Worm (Caenorhabditis elegans): ENCODE results near the gene F52D1.2.

The F52D1.2 gene

DNA sequence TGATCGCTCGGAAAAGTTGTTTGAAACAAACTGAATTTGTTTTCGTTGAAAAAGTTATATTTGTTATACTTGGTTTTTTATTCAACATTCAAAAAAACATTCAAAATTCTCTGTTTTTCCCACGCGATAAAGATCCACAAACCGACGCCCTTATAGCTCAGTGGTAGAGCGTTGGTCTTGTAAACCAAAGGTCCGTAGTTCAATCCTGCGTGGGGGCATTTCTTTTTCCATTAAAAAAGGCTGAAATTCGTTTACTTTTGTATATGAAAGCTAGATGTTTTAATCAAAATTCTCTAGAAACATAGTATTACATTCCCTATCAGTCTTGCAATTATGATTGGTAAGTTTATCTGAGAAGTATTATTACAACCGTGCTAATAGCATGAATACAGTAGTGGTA lies 37.7 kb upstream of the F52D1.2 start (continued):
- TF ChIP-seq aha-1 (tag) (peak; percentile 78), F26F4.8 (GFP tag; conservative IDR thresholded peaks at IDR 0.05) (peak; percentile 58; the same call in 1 of the 2 replicates), lim-7 (GFP tag; IDR thresholded peaks at IDR 0.05) (peak; percentile 86), R02D3.7 (tag; optimal IDR thresholded peaks at IDR 0.05) (no peak), madf-5 (GFP tag; IDR thresholded peaks at IDR 0.05) (0 out of 4 replicates have a peak, but pooled peaks of 1 of the 2 experiments have one; percentile 47), D1046.2 (GFP tag; IDR thresholded peaks at IDR 0.05) (peak; percentile 66; the same call in 1 of the 2 replicates), lin-1 (GFP tag; IDR thresholded peaks at IDR 0.05) (peak; percentile 57; the same call in 1 of the 2 replicates), lin-38 (GFP tag; IDR thresholded peaks at IDR 0.05) (peak; percentile 66), arid-1 (GFP tag; conservative IDR thresholded peaks at IDR 0.05) (peak; percentile 74), ctbp-1 (GFP tag; IDR thresholded peaks at IDR 0.05) (peak; percentile 53; the same call in 1 of the 2 replicates), daf-16 (GFP tag; optimal IDR thresholded peaks at IDR 0.05) (peak in 1 of 2 experiments; percentile 53), daf-16 (tag; optimal IDR thresholded peaks at IDR 0.05) (no peak), nhr-42 (GFP tag; IDR thresholded peaks at IDR 0.05) (no peak), snpc-1.2 (GFP tag; IDR thresholded peaks at IDR 0.05) (peak; percentile 86), fos-1 (tag; optimal IDR thresholded peaks at IDR 0.05) (no peak), ZK337.2 (GFP tag; IDR thresholded peaks at IDR 0.05) (peak; percentile 64; the same call in 1 of the 2 replicates), ceh-44 (GFP tag; IDR thresholded peaks at IDR 0.05) (peak; percentile 68; the same call in 1 of the 2 replicates)

DNA sequence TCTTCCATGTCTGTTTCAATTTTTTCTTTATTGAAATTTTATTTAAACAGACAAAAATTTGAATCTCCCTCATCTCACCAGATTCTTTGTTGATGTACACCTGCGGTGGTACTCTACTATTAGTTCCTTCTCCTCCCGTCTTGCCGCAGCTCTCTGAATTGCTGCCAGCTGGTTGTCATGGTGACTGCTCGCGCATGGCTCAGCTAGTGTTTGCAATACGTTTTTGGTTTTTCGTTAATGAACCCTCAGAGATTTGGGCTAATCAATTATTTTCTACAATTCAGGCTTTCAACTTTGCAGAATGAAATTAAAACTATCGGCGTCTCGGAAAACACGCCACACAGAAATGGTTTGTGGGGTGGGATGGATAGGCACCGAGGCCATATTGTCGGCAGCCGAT lies 31.1 kb upstream of the F52D1.2 start, which contains the start of gene che-2:
che-2 (plus strand) TSS at position 301 of the 400 bp plus-strand sequence.
- TF ChIP-seq dve-1 (tag; optimal IDR thresholded peaks at IDR 0.05; ENCODE audit: insufficient read depth) (no peak), lin-39 (tag; optimal IDR thresholded peaks at IDR 0.05) (no peak), lin-1 (GFP tag; IDR thresholded peaks at IDR 0.05) (no peak), Y48G9A.11 (GFP tag; IDR thresholded peaks at IDR 0.05) (no peak), egl-43 (GFP tag; IDR thresholded peaks at IDR 0.05) (no peak), nhr-76 (tag; optimal IDR thresholded peaks at IDR 0.05) (no peak), nhr-11 (tag; optimal IDR thresholded peaks at IDR 0.05) (no peak)

ce11 chrX:476261-476660 lies 26.2 kb upstream of the F52D1.2 start, which contains the start of gene F38G1.3:
F38G1.3 (plus strand) TSS chrX:476561.
- no peak for TF ChIP-seq madf-9 (GFP tag; conservative IDR thresholded peaks at IDR 0.05)
- no peak for TF ChIP-seq lir-3 (tag; optimal IDR thresholded peaks at IDR 0.05)
- no peak for TF ChIP-seq mxl-2 (GFP tag; conservative IDR thresholded peaks at IDR 0.05)
- TF ChIP-seq ceh-32 (tag; optimal IDR thresholded peaks at IDR 0.05; ENCODE audit: poor library complexity) = no peak
- TF ChIP-seq ZK546.5 (tag; optimal IDR thresholded peaks at IDR 0.05) = no peak
- no peak for TF ChIP-seq lin-29 (GFP tag; IDR thresholded peaks at IDR 0.05)
- TF ChIP-seq hlh-30 (tag; optimal IDR thresholded peaks at IDR 0.05; ENCODE audit: insufficient read depth) = no peak
- no peak for TF ChIP-seq ces-1 (GFP tag; optimal IDR thresholded peaks at IDR 0.05)
- no peak for TF ChIP-seq nhr-76 (tag; optimal IDR thresholded peaks at IDR 0.05)
- no peak for TF ChIP-seq dmd-6 (GFP tag; IDR thresholded peaks at IDR 0.05)
- TF ChIP-seq pqm-1 (tag; optimal IDR thresholded peaks at IDR 0.05) = no peak
- no peak for TF ChIP-seq nhr-102 (tag; optimal IDR thresholded peaks at IDR 0.05)
- no peak for TF ChIP-seq dmd-8 (GFP tag; IDR thresholded peaks at IDR 0.05)
- TF ChIP-seq aly-2 (tag; optimal IDR thresholded peaks at IDR 0.05) = no peak
- no peak for TF ChIP-seq nhr-42 (GFP tag; IDR thresholded peaks at IDR 0.05)
- no peak for TF ChIP-seq mdl-1 (tag; optimal IDR thresholded peaks at IDR 0.05)
- no peak for TF ChIP-seq Y105C5A.15 (GFP tag; IDR thresholded peaks at IDR 0.05)
- TF ChIP-seq aha-1 (tag) = no peak
- no peak for TF ChIP-seq madf-5 (GFP tag; IDR thresholded peaks at IDR 0.05)
